Worm (Caenorhabditis elegans): ENCODE data around the gene zhit-2.

DNA sequence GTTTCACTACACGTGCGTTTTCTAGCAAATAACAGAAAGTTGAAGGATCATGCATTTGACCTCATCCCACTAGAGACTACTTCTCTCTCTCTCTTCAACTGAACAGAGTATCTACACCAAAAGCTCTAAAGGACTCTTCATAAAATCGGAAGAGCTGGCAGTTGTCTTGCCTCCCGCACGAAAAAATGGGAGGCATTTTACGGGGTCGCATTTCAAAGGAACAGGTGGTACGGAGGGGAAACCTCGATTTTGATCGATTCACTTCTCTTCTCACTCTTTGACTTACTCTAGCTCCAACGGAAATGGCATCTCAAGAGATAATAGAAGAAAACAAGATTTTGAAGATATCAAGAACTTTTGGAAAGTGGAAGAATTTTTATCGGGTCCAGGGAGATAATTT is 39.0 kb upstream of the zhit-2 start:
- TF ChIP-seq attf-3 (GFP tag; conservative IDR thresholded peaks at IDR 0.05), result no peak
- TF ChIP-seq ceh-79 (tag; optimal IDR thresholded peaks at IDR 0.05), result no peak
- TF ChIP-seq chd-7 (tag; optimal IDR thresholded peaks at IDR 0.05), result no peak
- no peak for TF ChIP-seq F10E7.11 (tag; optimal IDR thresholded peaks at IDR 0.05)
- no peak for TF ChIP-seq madf-3 (GFP tag; IDR thresholded peaks at IDR 0.05)
- TF ChIP-seq aptf-2 (GFP tag; conservative IDR thresholded peaks at IDR 0.05), result no peak
- no peak for TF ChIP-seq ztf-28 (GFP tag; IDR thresholded peaks at IDR 0.05)

All from whole organism, young adult.